Worm (Caenorhabditis elegans): ENCODE measurements around the gene T09B9.3.

The T09B9.3 gene

DNA sequence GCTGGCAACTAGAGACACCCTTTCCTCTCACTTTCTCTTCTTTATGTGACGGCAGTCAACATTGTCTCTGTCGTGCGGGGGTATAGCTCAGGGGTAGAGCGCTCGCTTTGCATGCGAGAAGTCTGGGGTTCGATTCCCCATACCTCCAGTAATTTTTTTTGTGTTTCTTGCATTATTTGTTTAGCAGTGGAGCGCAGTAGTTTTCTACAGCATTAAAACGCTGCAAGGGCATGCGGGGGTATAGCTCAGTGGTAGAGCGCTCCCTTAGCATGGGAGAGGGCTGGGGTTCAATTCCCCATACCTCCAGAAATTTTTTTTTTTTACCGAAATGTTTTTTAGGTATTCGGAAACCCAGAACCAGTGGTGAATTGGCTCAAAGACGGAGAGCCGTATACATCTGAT is 17.7 kb downstream of the T09B9.3 start (continued):
- TF ChIP-seq nhr-20 (tag; optimal IDR thresholded peaks at IDR 0.05), result peak; percentile 87
- peak; percentile 86 for TF ChIP-seq jun-1 (tag; optimal IDR thresholded peaks at IDR 0.05)
- peak; percentile 77 for TF ChIP-seq elt-2 (tag; optimal IDR thresholded peaks at IDR 0.05)
- TF ChIP-seq grh-1 (GFP tag; IDR thresholded peaks at IDR 0.05), result peak; percentile 72
- peak; percentile 75 for TF ChIP-seq xbp-1 (tag; optimal IDR thresholded peaks at IDR 0.05)
- TF ChIP-seq egl-27 (tag; optimal IDR thresholded peaks at IDR 0.05), result peak in 1 of 2 experiments; percentile 25
- peak in 2 of 3 experiments; percentile 37 to 49 for TF ChIP-seq dpl-1 (GFP tag; optimal IDR thresholded peaks at IDR 0.05)
- peak; percentile 16 for TF ChIP-seq nhr-237 (tag; optimal IDR thresholded peaks at IDR 0.05)
- TF ChIP-seq ceh-8 (GFP tag; optimal IDR thresholded peaks at IDR 0.05), result peak; percentile 76
- peak; percentile 68 for TF ChIP-seq snpc-4 (tag; optimal IDR thresholded peaks at IDR 0.05)
- peak; percentile 92 for TF ChIP-seq mep-1 (tag; optimal IDR thresholded peaks at IDR 0.05)
- peak; percentile 72 for TF ChIP-seq unc-86 (tag; optimal IDR thresholded peaks at IDR 0.05)
- TF ChIP-seq lin-13 (GFP tag; optimal IDR thresholded peaks at IDR 0.05), result peak; percentile 60
- peak; percentile 6 for TF ChIP-seq mef-2 (tag; optimal IDR thresholded peaks at IDR 0.05)

DNA sequence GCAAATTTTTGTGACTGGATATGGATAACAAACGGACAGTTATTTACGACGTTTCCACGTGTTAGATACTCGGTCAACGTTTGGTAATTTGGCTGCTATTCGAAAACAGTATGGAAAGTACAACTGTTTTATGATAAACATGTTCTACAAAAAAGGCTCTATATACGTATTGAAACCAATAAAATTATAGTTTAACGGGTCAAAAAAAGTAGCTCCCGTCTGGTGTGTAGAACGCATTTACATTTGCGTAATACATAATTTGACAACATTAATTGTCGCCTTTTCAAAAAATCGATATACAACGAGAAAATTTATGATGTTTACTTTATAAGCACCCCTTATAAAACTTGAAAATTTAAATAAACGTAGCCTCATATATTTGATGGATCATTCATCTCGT is 19.1 kb downstream of the T09B9.3 start:
- TF ChIP-seq nhr-28 (tag; optimal IDR thresholded peaks at IDR 0.05), result no peak
- TF ChIP-seq C16A3.4 (tag; optimal IDR thresholded peaks at IDR 0.05), result no peak
- TF ChIP-seq nhr-76 (tag; optimal IDR thresholded peaks at IDR 0.05), result no peak
- no peak for TF ChIP-seq fkh-4 (tag; optimal IDR thresholded peaks at IDR 0.05; ENCODE audit: borderline replicate concordance)
- no peak for TF ChIP-seq efl-3 (GFP tag; optimal IDR thresholded peaks at IDR 0.05)
- TF ChIP-seq tbx-2 (tag; optimal IDR thresholded peaks at IDR 0.05), result no peak
- no peak for TF ChIP-seq mab-9 (GFP tag; IDR thresholded peaks at IDR 0.05)
- TF ChIP-seq nhr-19 (GFP tag; conservative IDR thresholded peaks at IDR 0.05), result no peak
- no peak for TF ChIP-seq ama-1 (optimal IDR thresholded peaks at IDR 0.05)
- no peak for TF ChIP-seq unc-62 (GFP tag; optimal IDR thresholded peaks at IDR 0.05)
- TF ChIP-seq xbp-1 (tag; optimal IDR thresholded peaks at IDR 0.05), result no peak
- TF ChIP-seq Y116A8C.19 (tag; optimal IDR thresholded peaks at IDR 0.05; ENCODE audit: borderline replicate concordance), result no peak
- TF ChIP-seq swsn-7 (tag; optimal IDR thresholded peaks at IDR 0.05), result no peak
- no peak for TF ChIP-seq C04F5.9 (tag; optimal IDR thresholded peaks at IDR 0.05)
- TF ChIP-seq sox-4 (tag; optimal IDR thresholded peaks at IDR 0.05), result no peak
- TF ChIP-seq ztf-11 (tag; optimal IDR thresholded peaks at IDR 0.05), result no peak
- TF ChIP-seq C34B4.2 (tag; optimal IDR thresholded peaks at IDR 0.05), result no peak
- no peak for TF ChIP-seq snu-23 (GFP tag; optimal IDR thresholded peaks at IDR 0.05)

DNA sequence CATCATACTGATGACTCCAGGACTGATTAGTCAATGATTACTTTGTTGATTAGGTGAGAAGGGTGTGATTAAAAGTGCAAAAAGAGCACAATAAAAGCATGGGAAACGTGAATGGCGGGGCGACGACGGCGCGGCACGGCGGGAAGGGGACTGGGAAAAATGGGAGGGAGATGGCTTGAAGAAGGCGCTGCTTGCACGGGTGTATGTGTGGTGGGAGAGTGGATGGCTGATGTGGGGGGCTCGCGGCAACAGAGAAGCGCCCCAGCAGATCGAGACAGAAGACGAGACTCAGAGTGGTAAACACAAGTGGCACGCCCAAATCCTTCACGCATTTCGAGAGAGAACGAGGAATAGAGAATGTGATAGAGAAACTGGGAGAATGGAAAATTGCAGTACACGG is 23.4 kb downstream of the T09B9.3 start, which contains the start of gene F15G9.5:
F15G9.5 (minus strand) TSS at position 159 of the 400 bp plus-strand sequence.
- TF ChIP-seq fkh-8 (tag; optimal IDR thresholded peaks at IDR 0.05) (peak; percentile 57), nhr-11 (tag; optimal IDR thresholded peaks at IDR 0.05) (no peak), elt-3 (tag; optimal IDR thresholded peaks at IDR 0.05) (no peak), sptf-1 (tag; optimal IDR thresholded peaks at IDR 0.05) (no peak), swsn-7 (tag; optimal IDR thresholded peaks at IDR 0.05) (peak; percentile 20), zag-1 (tag; optimal IDR thresholded peaks at IDR 0.05) (no peak), hpl-2 (GFP tag; optimal IDR thresholded peaks at IDR 0.05) (no peak), alr-1 (tag; optimal IDR thresholded peaks at IDR 0.05; ENCODE audit: borderline replicate concordance) (no peak), pqm-1 (tag; optimal IDR thresholded peaks at IDR 0.05) (no peak), efl-1 (optimal IDR thresholded peaks at IDR 0.05) (no peak), efl-1 (GFP tag; optimal IDR thresholded peaks at IDR 0.05 in 1 of 2) (no peak), ceh-88 (GFP tag; IDR thresholded peaks at IDR 0.05) (no peak), nhr-71 (tag; optimal IDR thresholded peaks at IDR 0.05) (peak; percentile 17), egl-27 (tag; optimal IDR thresholded peaks at IDR 0.05) (no peak), unc-98 (GFP tag; IDR thresholded peaks at IDR 0.05) (no peak), efl-3 (GFP tag; optimal IDR thresholded peaks at IDR 0.05) (no peak), nhr-19 (GFP tag; conservative IDR thresholded peaks at IDR 0.05) (0 out of 2 replicates have a peak, but pooled peaks have one; percentile 9), fos-1 (tag; optimal IDR thresholded peaks at IDR 0.05) (no peak), snu-23 (GFP tag; optimal IDR thresholded peaks at IDR 0.05) (peak; percentile 19), nhr-12 (tag; optimal IDR thresholded peaks at IDR 0.05) (no peak), tbx-2 (tag; optimal IDR thresholded peaks at IDR 0.05) (peak; percentile 40), Y116A8C.19 (tag; optimal IDR thresholded peaks at IDR 0.05; ENCODE audit: borderline replicate concordance) (no peak), mdl-1 (tag; optimal IDR thresholded peaks at IDR 0.05) (no peak), ama-1 (optimal IDR thresholded peaks at IDR 0.05) (no peak), xbp-1 (tag; optimal IDR thresholded peaks at IDR 0.05) (no peak), dsc-1 (tag; optimal IDR thresholded peaks at IDR 0.05) (peak; percentile 28), ets-5 (GFP tag; IDR thresholded peaks at IDR 0.05) (no peak), ztf-11 (tag; optimal IDR thresholded peaks at IDR 0.05) (no peak), lin-15B (tag; optimal IDR thresholded peaks at IDR 0.05) (no peak), nhr-84 (tag; optimal IDR thresholded peaks at IDR 0.05) (no peak), unc-86 (tag; optimal IDR thresholded peaks at IDR 0.05) (peak; percentile 30)

Measured in whole organism, L1 larva.